Worm (Caenorhabditis elegans) whole organism, L4 larva: ENCODE measurements around the gene stdh-1.

Experiments used
- D1046.2 ChIP-seq: fragments of 200-800 bp; sonication (Bioruptor generic); IDR thresholded peaks from 2 replicates; pipeline ENCODE4 v1.3.6; 2022; ENCODE audit warnings: missing genetic modification characterization, missing compliant biosample characterization
- F49E8.2 ChIP-seq: sonication (generic microtip); optimal IDR thresholded peaks from 2 replicates; lab custom pipeline; 2016; ENCODE audit warnings: missing compliant biosample characterization, mild to moderate bottlenecking, missing genetic modification characterization, borderline replicate concordance
- R02D3.7 ChIP-seq: fragments of 150-350 bp; sonication (generic microtip); optimal IDR thresholded peaks from 3 replicates; lab custom pipeline; 2014; ENCODE audit warnings: missing biosample characterization, missing genetic modification characterization
- T26A8.4 ChIP-seq: fragments of 200-800 bp; sonication (Bioruptor generic); IDR thresholded peaks from 2 replicates; pipeline ENCODE4 v1.3.6; 2022; ENCODE audit warnings: missing genetic modification characterization, missing compliant biosample characterization
- Y105C5A.15 ChIP-seq: fragments of 200-800 bp; sonication (Bioruptor generic); IDR thresholded peaks from 2 replicates; pipeline ENCODE4 v1.3.6; 2022; ENCODE audit warnings: missing genetic modification characterization, missing compliant biosample characterization
- ZK337.2 ChIP-seq: fragments of 200-800 bp; sonication (Bioruptor generic); IDR thresholded peaks from 2 replicates; pipeline ENCODE4 v1.3.6; 2022; ENCODE audit warnings: missing genetic modification reagents, missing genetic modification characterization, missing compliant biosample characterization
- aha-1 ChIP-seq: fragments of 150-350 bp; peaks from one replicate; lab custom pipeline; 2014; ENCODE audit warnings: missing biosample characterization, missing genetic modification characterization
- arid-1 ChIP-seq: fragments of 200-800 bp; sonication (Bioruptor generic); conservative IDR thresholded peaks from 2 replicates; pipeline ENCODE4 v1.3.6; 2022; ENCODE audit warnings: missing genetic modification reagents, missing genetic modification characterization, missing compliant biosample characterization
- daf-19 ChIP-seq: fragments of 200-800 bp; sonication (Bioruptor generic); conservative IDR thresholded peaks from 2 replicates; pipeline ENCODE4 v1.3.6; 2022; ENCODE audit warnings: missing genetic modification characterization, missing compliant biosample characterization
- dmd-6 ChIP-seq: fragments of 200-800 bp; sonication (Bioruptor generic); IDR thresholded peaks from 2 replicates; pipeline ENCODE4 v1.3.6; 2022; ENCODE audit warnings: missing genetic modification reagents, missing genetic modification characterization, missing compliant biosample characterization
- dmd-8 ChIP-seq: fragments of 200-800 bp; sonication (Bioruptor generic); IDR thresholded peaks from 2 replicates; pipeline ENCODE4 v1.3.6; 2022; ENCODE audit warnings: missing genetic modification characterization, missing compliant biosample characterization
- dmd-9 ChIP-seq: fragments of 200-800 bp; sonication (Bioruptor generic); IDR thresholded peaks from 2 replicates; pipeline ENCODE4 v1.3.6; 2022; ENCODE audit warnings: missing genetic modification reagents, missing genetic modification characterization, missing compliant biosample characterization
- egl-27 ChIP-seq: sonication (generic microtip); optimal IDR thresholded peaks from 3 replicates; lab custom pipeline; 2017; ENCODE audit warnings: missing biosample characterization, missing genetic modification reagents, missing genetic modification characterization
- fos-1 ChIP-seq: fragments of 150-350 bp; optimal IDR thresholded peaks from 2 replicates; lab custom pipeline; 2014; ENCODE audit warnings: missing biosample characterization, missing genetic modification characterization
- hlh-30 ChIP-seq: sonication (generic microtip); optimal IDR thresholded peaks from 2 replicates; lab custom pipeline; 2017; ENCODE audit warnings: antibody characterized with exemption, mild to moderate bottlenecking, missing genetic modification characterization, missing compliant biosample characterization; ENCODE audit not compliant: insufficient read depth
- jun-1 ChIP-seq: fragments of 150-350 bp; optimal IDR thresholded peaks from 2 replicates; lab custom pipeline; 2014; ENCODE audit warnings: missing biosample characterization, missing genetic modification reagents, missing genetic modification characterization
- lim-7 ChIP-seq: fragments of 200-800 bp; sonication (Bioruptor generic); IDR thresholded peaks from 2 replicates; pipeline ENCODE4 v1.3.6; 2022; ENCODE audit warnings: missing genetic modification characterization, missing compliant biosample characterization
- lin-15B ChIP-seq: fragments of 150-350 bp; sonication (generic microtip); optimal IDR thresholded peaks from 3 replicates; lab custom pipeline; 2014; ENCODE audit warnings: missing biosample characterization, missing genetic modification characterization
- lin-39 ChIP-seq: fragments of 150-350 bp; optimal IDR thresholded peaks from 2 replicates; lab custom pipeline; 2014; ENCODE audit warnings: missing biosample characterization, missing genetic modification reagents, missing genetic modification characterization
- mdl-1 ChIP-seq, 2 experiments: fragments of 150-350 bp in 1 of 2; sonication (generic microtip) in 1 of 2; optimal IDR thresholded peaks; 2 replicates each; lab custom pipeline; 2014 to 2017; ENCODE audit warnings: missing biosample characterization in 2 of 2, missing genetic modification characterization in 2 of 2
- mdt-29 ChIP-seq: fragments of 200-800 bp; sonication (Bioruptor generic); IDR thresholded peaks from 2 replicates; pipeline ENCODE4 v1.3.6; 2022; ENCODE audit warnings: missing genetic modification reagents, missing genetic modification characterization, missing compliant biosample characterization
- nhr-111 ChIP-seq: fragments of 200-800 bp; sonication (Bioruptor generic); optimal IDR thresholded peaks from 2 replicates; lab custom pipeline; 2018; ENCODE audit warnings: mild to moderate bottlenecking, missing genetic modification characterization, missing compliant biosample characterization
- nhr-28 ChIP-seq: fragments of 150-350 bp; optimal IDR thresholded peaks from 2 replicates; lab custom pipeline; 2014; ENCODE audit warnings: missing biosample characterization, missing genetic modification characterization
- nhr-41 ChIP-seq: fragments of 200-800 bp; sonication (Bioruptor generic); IDR thresholded peaks from 2 replicates; pipeline ENCODE4 v1.3.6; 2022; ENCODE audit warnings: missing genetic modification reagents, missing genetic modification characterization, missing compliant biosample characterization
- nhr-76 ChIP-seq: fragments of 150-350 bp; optimal IDR thresholded peaks from 2 replicates; lab custom pipeline; 2014; ENCODE audit warnings: missing biosample characterization, missing genetic modification characterization
- rbr-2 ChIP-seq: sonication (generic microtip); optimal IDR thresholded peaks from 2 replicates; lab custom pipeline; 2016; ENCODE audit warnings: missing genotype, missing genetic modification characterization, missing compliant biosample characterization
- spr-1 ChIP-seq: sonication (generic microtip); optimal IDR thresholded peaks from 2 replicates; lab custom pipeline; 2016; ENCODE audit warnings: mild to moderate bottlenecking, missing genetic modification characterization, missing compliant biosample characterization
- unc-130 ChIP-seq: sonication (generic microtip); optimal IDR thresholded peaks from 2 replicates; lab custom pipeline; 2016; ENCODE audit warnings: missing genetic modification reagents, missing genetic modification characterization, missing compliant biosample characterization
- unc-62 ChIP-seq, 3 experiments: fragments of 150-350 bp in 1 of 3; sonication (generic microtip); optimal IDR thresholded peaks in 2 of 3; peaks in 1 of 3; 1 replicate in 1 of 3; 2 replicates in 2 of 3; lab custom pipeline; 2014 to 2017; ENCODE audit warnings: missing biosample characterization in 3 of 3, missing genetic modification characterization in 3 of 3, missing genetic modification reagents in 3 of 3, missing genotype in 1 of 3
- vab-7 ChIP-seq: fragments of 200-800 bp; sonication (Bioruptor generic); IDR thresholded peaks from 2 replicates; pipeline ENCODE4 v1.3.6; 2022; ENCODE audit warnings: missing genetic modification reagents, missing genetic modification characterization, missing compliant biosample characterization
- zfp-3 ChIP-seq: fragments of 200-800 bp; sonication (Bioruptor generic); conservative IDR thresholded peaks from 2 replicates; pipeline ENCODE4 v1.3.6; 2022; ENCODE audit warnings: missing genetic modification reagents, missing genetic modification characterization, missing compliant biosample characterization

stdh-1 gene

ce11 chrV:13929503-13929902 lies 23.2 kb downstream of the stdh-1 start, which contains the start of gene srxa-13:
srxa-13 (plus strand) TSS chrV:13929803.
- no peak for TF ChIP-seq jun-1 (tag; lab: Kevin White, UChicago)
- TF ChIP-seq egl-27 (tag; lab: Kevin White, UChicago): no peak
- TF ChIP-seq arid-1 (GFP tag; lab: Robert Waterston, UW): no peak
- TF ChIP-seq daf-19: no peak
- no peak for TF ChIP-seq Y105C5A.15 (GFP tag; lab: Robert Waterston, UW)
- TF ChIP-seq fos-1 (tag; lab: Kevin White, UChicago): no peak
- no peak for TF ChIP-seq F49E8.2 (tag; lab: Kevin White, UChicago)

- peak; percentile 18 for TF ChIP-seq aha-1 (tag; lab: Kevin White, UChicago)
- no peak for TF ChIP-seq mdt-29
Measured at ce11 chrV:13931225-13931624, 24.9 kb downstream of the stdh-1 start, which contains the start of gene C06B3.16. C06B3.16 (plus strand) TSS chrV:13931525.

ce11 chrV:13931952-13932351 lies 25.7 kb downstream of the stdh-1 start:
- TF ChIP-seq daf-19 (no peak), lin-39 (tag; lab: Kevin White, UChicago) (no peak), T26A8.4 (GFP tag; lab: Robert Waterston, UW) (no peak), aha-1 (tag; lab: Kevin White, UChicago) (peak; percentile 94), spr-1 (tag; lab: Kevin White, UChicago) (no peak), nhr-76 (no peak), dmd-8 (GFP tag; lab: Robert Waterston, UW) (no peak), nhr-41 (GFP tag; lab: Robert Waterston, UW) (no peak), lim-7 (no peak), vab-7 (GFP tag; lab: Robert Waterston, UW) (no peak), jun-1 (tag; lab: Kevin White, UChicago) (no peak), nhr-111 (GFP tag; lab: Kevin White, UChicago) (no peak), ZK337.2 (GFP tag; lab: Robert Waterston, UW) (no peak), unc-62 (GFP tag; optimal IDR thresholded peaks at IDR 0.05 in 1 of 2; lab: Kevin White, UChicago) (peak in 1 of 2 experiments; percentile 34), unc-62 (tag; optimal IDR thresholded peaks at IDR 0.05; lab: Kevin White, UChicago) (no peak), rbr-2 (tag; lab: Kevin White, UChicago) (no peak), dmd-9 (GFP tag; lab: Robert Waterston, UW) (no peak)
- TF ChIP-seq, all 104 proteins: peak for 2

DNA sequence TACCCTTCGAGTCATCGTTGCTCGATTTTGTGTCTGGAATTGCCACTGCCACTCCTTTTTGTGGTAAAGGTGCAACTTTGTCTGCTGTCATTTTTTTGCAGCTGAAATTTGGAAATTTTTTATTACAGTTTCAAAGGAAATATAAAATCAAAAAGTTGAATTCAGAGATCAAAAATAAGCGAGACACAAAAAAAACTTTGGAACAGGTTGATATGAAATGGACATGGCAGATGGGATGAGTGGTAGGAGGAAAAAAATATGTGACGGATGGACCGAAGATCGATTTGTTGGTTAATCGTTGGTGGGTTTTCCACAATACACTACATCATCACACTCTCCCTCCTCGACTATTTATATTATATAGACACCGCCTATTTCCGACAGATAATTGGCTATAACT lies 28.3 kb downstream of the stdh-1 start, which contains the start of gene R10D12.1:
Gene R10D12.1 (minus strand): TSS at position 101 of the 400 bp plus-strand sequence.
- TF ChIP-seq lin-39 (tag; lab: Kevin White, UChicago) (no peak), hlh-30 (peak; percentile 7), nhr-28 (tag; lab: Kevin White, UChicago) (peak; percentile 19)

DNA sequence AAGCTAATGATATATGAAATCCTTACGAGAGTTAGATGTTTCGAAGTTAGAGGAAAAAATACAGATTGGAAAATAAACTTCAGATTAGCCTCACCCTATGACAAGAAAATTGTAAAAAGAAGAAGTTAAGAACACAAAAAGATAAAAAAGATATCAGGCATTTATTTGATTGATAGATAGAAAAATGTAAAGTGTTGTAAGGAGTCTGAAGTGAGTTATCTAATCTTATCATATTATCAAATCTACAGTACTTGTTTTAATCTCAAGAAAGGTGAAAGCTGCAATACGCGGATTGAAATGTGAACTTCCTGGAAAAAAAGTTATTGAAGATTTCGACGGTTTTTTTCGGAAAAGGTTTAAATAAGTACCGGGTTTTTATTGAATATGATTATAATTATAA lies 29.1 kb downstream of the stdh-1 start:
- TF ChIP-seq mdt-29 (no peak), D1046.2 (no peak), zfp-3 (GFP tag; lab: Robert Waterston, UW) (no peak), lin-15B (no peak), unc-130 (GFP tag; lab: Kevin White, UChicago) (no peak), daf-19 (no peak), R02D3.7 (tag; lab: Kevin White, UChicago) (no peak)

DNA sequence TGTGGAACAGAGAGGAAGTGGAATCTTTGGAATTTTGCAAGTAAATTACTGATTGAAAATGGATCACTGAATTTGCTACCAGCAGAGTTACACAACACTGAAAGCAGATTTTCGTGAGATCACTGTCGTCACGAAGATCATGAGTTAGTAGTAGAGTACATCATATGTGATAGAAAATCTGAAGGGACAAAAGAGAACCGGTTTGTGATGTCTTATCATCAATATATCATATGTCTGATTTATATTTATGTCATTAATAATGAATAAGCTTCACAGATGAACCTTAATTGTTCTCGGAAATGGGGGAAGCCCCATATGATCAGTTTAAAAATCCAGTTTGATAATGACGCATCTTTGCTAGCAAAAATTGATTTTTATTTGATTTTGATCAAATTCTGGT lies 29.8 kb downstream of the stdh-1 start:
- peak in 1 of 2 experiments; percentile 44 for TF ChIP-seq mdl-1 (tag; optimal IDR thresholded peaks at IDR 0.05; lab: Kevin White, UChicago)
- peak; percentile 23 for TF ChIP-seq aha-1 (tag; lab: Kevin White, UChicago)
- no peak for TF ChIP-seq dmd-6
- TF ChIP-seq nhr-28 (tag; lab: Kevin White, UChicago): peak; percentile 33
- TF ChIP-seq hlh-30: peak; percentile 70
- TF ChIP-seq, all 104 proteins: peak for 4
